Fruit fly (Drosophila melanogaster) whole organism, adult: Measurements from ENCODE around the gene CG12541.

ENCODE experiments used
- CG1620 ChIP-seq: fragments of 200-800 bp; sonication (Bioruptor generic); optimal IDR thresholded peaks from 2 replicates; lab custom pipeline; 2016; ENCODE audit warnings: missing biosample characterization, missing genetic modification characterization
- Mnt ChIP-seq: fragments of 200-800 bp; sonication (Bioruptor generic); optimal IDR thresholded peaks from 2 replicates; lab custom pipeline; 2016; ENCODE audit warnings: missing biosample characterization, mild to moderate bottlenecking, missing genetic modification characterization
- kay ChIP-seq: fragments of 200-800 bp; sonication (Bioruptor generic); peaks from one replicate; lab custom pipeline; 2016; ENCODE audit warnings: missing biosample characterization, missing genetic modification characterization, borderline replicate concordance

DNA sequence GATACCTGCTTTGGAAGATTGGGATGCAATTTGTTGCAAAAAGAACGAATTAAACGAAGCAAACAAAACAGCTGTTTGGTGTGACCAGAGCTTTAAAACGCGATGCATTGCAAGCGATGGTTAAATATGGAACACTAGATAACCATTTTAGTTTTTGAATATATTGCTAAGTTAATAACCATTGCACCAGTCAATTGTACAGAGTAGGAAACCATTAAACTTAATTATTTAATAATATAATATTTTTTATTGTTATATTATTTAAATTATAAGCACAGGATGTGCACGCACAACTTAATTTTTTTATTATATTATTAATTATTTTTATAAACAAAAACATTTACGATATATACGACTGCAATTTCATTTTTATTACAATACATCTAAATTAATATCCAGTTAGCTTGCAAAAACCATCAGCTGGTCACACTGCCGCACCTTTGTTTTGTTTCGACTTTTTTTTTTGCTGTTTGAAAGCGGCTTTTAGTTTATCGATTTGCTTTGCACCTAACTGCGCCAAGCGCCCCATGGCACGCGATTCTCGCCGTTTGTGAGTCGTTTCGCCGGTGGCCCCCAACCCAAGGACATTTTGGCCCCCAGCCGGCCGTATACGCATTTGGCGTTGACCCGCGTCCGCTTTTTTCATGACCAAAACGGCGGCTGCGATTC is 38.7 kb upstream of the CG12541 start, which contains the start of the genes CG4617 and CG8300:
- TF ChIP-seq Mnt (peak; percentile 19), CG1620 (GFP tag; lab: Kevin White, UChicago) (no peak), kay (no peak)
